Worm (Caenorhabditis elegans): ENCODE data around the gene mob-4.

Gene mob-4

DNA sequence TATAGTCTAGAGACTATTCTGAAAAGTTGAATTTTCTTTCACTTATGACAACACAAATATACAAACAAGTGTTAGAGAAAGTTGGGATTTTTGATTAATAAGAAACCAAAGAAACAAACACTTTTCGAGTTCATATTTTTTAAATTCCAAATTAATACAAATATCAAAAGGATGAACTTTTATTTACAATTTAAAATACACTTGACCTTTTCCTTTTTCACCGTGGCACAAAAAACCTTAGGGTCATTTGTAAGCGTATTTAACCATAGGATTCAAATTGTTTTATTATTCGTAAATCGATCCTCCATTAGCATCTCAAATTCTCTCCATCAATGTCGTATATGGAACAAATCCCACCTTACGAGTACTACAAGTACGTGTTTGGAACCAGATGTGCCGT lies 11.0 kb downstream of the mob-4 start, which contains the start of gene C02F5.5:
Gene C02F5.5 (plus strand): TSS at position 301 of the 400 bp plus-strand sequence.
- TF ChIP-seq ceh-27 (GFP tag; optimal IDR thresholded peaks at IDR 0.05) (no peak), dox-1 (GFP tag; IDR thresholded peaks at IDR 0.05) (no peak), lin-26 (GFP tag; IDR thresholded peaks at IDR 0.05) (no peak), dpl-1 (GFP tag; optimal IDR thresholded peaks at IDR 0.05) (no peak), lin-54 (GFP tag; optimal IDR thresholded peaks at IDR 0.05) (no peak), let-607 (tag; optimal IDR thresholded peaks at IDR 0.05) (no peak), F10E7.11 (tag; optimal IDR thresholded peaks at IDR 0.05) (no peak), attf-3 (GFP tag; conservative IDR thresholded peaks at IDR 0.05) (no peak), ztf-6 (GFP tag; IDR thresholded peaks at IDR 0.05) (no peak), B0336.3 (GFP tag; IDR thresholded peaks at IDR 0.05) (no peak), ztf-22 (GFP tag; optimal IDR thresholded peaks at IDR 0.05) (no peak), hrde-1 (tag; optimal IDR thresholded peaks at IDR 0.05; ENCODE audit: borderline replicate concordance) (no peak)

DNA sequence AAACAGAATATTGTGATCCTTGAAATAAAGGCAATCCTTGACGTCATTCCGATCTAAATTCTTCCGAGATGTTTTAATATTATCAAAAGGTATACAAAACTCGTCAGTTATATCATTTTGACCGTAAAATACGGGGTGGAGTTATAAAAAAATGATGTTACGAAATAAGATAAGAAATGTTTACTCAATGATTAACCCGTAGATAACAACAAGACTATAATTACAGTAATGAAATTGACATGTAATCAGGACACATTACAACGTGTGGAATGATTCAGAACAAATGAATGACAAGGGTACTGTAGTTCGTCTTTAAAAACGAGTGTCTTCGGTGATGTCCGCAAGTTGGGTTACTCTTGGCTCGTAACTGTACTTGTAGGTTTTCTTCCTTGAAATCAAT lies 12.9 kb downstream of the mob-4 start, which contains the start of gene tsp-2:
Gene tsp-2 (minus strand): TSS at position 109 of the 400 bp plus-strand sequence.
- no peak for TF ChIP-seq lin-35 (GFP tag; optimal IDR thresholded peaks at IDR 0.05)
- TF ChIP-seq zim-3 (tag; optimal IDR thresholded peaks at IDR 0.05): no peak
- TF ChIP-seq unc-130 (GFP tag; optimal IDR thresholded peaks at IDR 0.05): no peak
- no peak for TF ChIP-seq F22D6.2 (tag; optimal IDR thresholded peaks at IDR 0.05)
- no peak for TF ChIP-seq him-1 (tag; optimal IDR thresholded peaks at IDR 0.05)
- TF ChIP-seq somi-1 (GFP tag; optimal IDR thresholded peaks at IDR 0.05): no peak
- no peak for TF ChIP-seq ama-1 (optimal IDR thresholded peaks at IDR 0.05)
- TF ChIP-seq ama-1 (GFP tag; optimal IDR thresholded peaks at IDR 0.05): no peak
- TF ChIP-seq C17E4.6 (GFP tag; IDR thresholded peaks at IDR 0.05): no peak
- no peak for TF ChIP-seq cebp-2 (GFP tag; IDR thresholded peaks at IDR 0.05)
- TF ChIP-seq madf-6 (GFP tag; IDR thresholded peaks at IDR 0.05): no peak
- no peak for TF ChIP-seq F49E8.2 (tag; optimal IDR thresholded peaks at IDR 0.05; ENCODE audit: insufficient read depth)
- no peak for TF ChIP-seq ets-4 (GFP tag; optimal IDR thresholded peaks at IDR 0.05)
- no peak for TF ChIP-seq ceh-40 (GFP tag; IDR thresholded peaks at IDR 0.05)
- no peak for TF ChIP-seq lir-1 (GFP tag; conservative IDR thresholded peaks at IDR 0.05)
- TF ChIP-seq unc-62 (GFP tag; optimal IDR thresholded peaks at IDR 0.05): peak; percentile 80
- TF ChIP-seq pha-4 (tag; optimal IDR thresholded peaks at IDR 0.05): peak; percentile 47
- TF ChIP-seq mxl-1 (tag; optimal IDR thresholded peaks at IDR 0.05): no peak
- no peak for TF ChIP-seq F33H1.4 (GFP tag; IDR thresholded peaks at IDR 0.05)
- TF ChIP-seq D2030.7 (GFP tag; IDR thresholded peaks at IDR 0.05): no peak
- TF ChIP-seq hlh-26 (GFP tag; conservative IDR thresholded peaks at IDR 0.05): no peak
- TF ChIP-seq lin-54 (GFP tag; optimal IDR thresholded peaks at IDR 0.05): no peak
- no peak for TF ChIP-seq mcd-1 (GFP tag; IDR thresholded peaks at IDR 0.05)
- no peak for TF ChIP-seq egl-44 (GFP tag; IDR thresholded peaks at IDR 0.05)
- no peak for TF ChIP-seq atf-7 (tag; optimal IDR thresholded peaks at IDR 0.05)
- TF ChIP-seq ztf-3 (GFP tag; optimal IDR thresholded peaks at IDR 0.05): no peak
- no peak for TF ChIP-seq B0035.1 (tag; optimal IDR thresholded peaks at IDR 0.05)
- TF ChIP-seq cebp-1 (GFP tag; IDR thresholded peaks at IDR 0.05): peak; percentile 15; the same call in 1 of the 2 replicates
- peak; percentile 68 for TF ChIP-seq cebp-1 (tag; optimal IDR thresholded peaks at IDR 0.05)
- TF ChIP-seq C06A6.2 (GFP tag; conservative IDR thresholded peaks at IDR 0.05): no peak
- TF ChIP-seq nhr-80 (tag; optimal IDR thresholded peaks at IDR 0.05): peak; percentile 79
